In genomic region chrIV:9537500-9537899, ce11 we compare ENCODE assay signal across 1 worm cellular context.
TF ChIP-seq lines count a peak whose summit lies in the region.

No protein-coding gene starts in this region.

TF ChIP-seq in whole organism, L4 larva, 104 proteins besides CTCF, POLR2A, EP300 and RAD21 (continued from another document):
- TF ChIP-seq nhr-76 (tag; optimal IDR thresholded peaks at IDR 0.05; lab: Kevin White, UChicago) (no peak), zip-2 (tag; optimal IDR thresholded peaks at IDR 0.05; lab: Kevin White, UChicago) (no peak), lir-3 (tag; optimal IDR thresholded peaks at IDR 0.05; lab: Kevin White, UChicago) (no peak), Y105C5A.15 (GFP tag; IDR thresholded peaks at IDR 0.05; lab: Robert Waterston, UW) (no peak), duxl-1 (tag; optimal IDR thresholded peaks at IDR 0.05; lab: Kevin White, UChicago; ENCODE audit: poor library complexity) (no peak), aha-1 (tag; lab: Kevin White, UChicago) (no peak), nhr-48 (tag; optimal IDR thresholded peaks at IDR 0.05; lab: Kevin White, UChicago) (no peak), T26A8.4 (GFP tag; IDR thresholded peaks at IDR 0.05; lab: Robert Waterston, UW) (no peak), dmd-6 (GFP tag; IDR thresholded peaks at IDR 0.05; lab: Robert Waterston, UW) (peak; percentile 76), skn-1 (tag; optimal IDR thresholded peaks at IDR 0.05; lab: Kevin White, UChicago) (no peak), mep-1 (tag; optimal IDR thresholded peaks at IDR 0.05; lab: Kevin White, UChicago) (no peak), ztf-11 (tag; optimal IDR thresholded peaks at IDR 0.05; lab: Kevin White, UChicago) (no peak), lin-39 (tag; optimal IDR thresholded peaks at IDR 0.05; lab: Kevin White, UChicago) (no peak), lin-38 (GFP tag; IDR thresholded peaks at IDR 0.05; lab: Robert Waterston, UW) (no peak), mdl-1 (tag; optimal IDR thresholded peaks at IDR 0.05; lab: Kevin White, UChicago) (no peak), daf-12 (tag; optimal IDR thresholded peaks at IDR 0.05; lab: Kevin White, UChicago) (no peak), lin-1 (GFP tag; IDR thresholded peaks at IDR 0.05; lab: Robert Waterston, UW) (no peak), lin-13 (GFP tag; optimal IDR thresholded peaks at IDR 0.05; lab: Kevin White, UChicago) (no peak), gei-8 (GFP tag; optimal IDR thresholded peaks at IDR 0.05; lab: Kevin White, UChicago) (no peak), lim-7 (GFP tag; IDR thresholded peaks at IDR 0.05; lab: Robert Waterston, UW) (no peak), ztf-7 (tag; optimal IDR thresholded peaks at IDR 0.05; lab: Kevin White, UChicago) (no peak), mxl-3 (GFP tag; optimal IDR thresholded peaks at IDR 0.05; lab: Kevin White, UChicago) (no peak), nhr-237 (tag; optimal IDR thresholded peaks at IDR 0.05; lab: Kevin White, UChicago) (no peak), dve-1 (tag; optimal IDR thresholded peaks at IDR 0.05; lab: Kevin White, UChicago; ENCODE audit: insufficient read depth) (peak; percentile 44), hif-1 (tag; optimal IDR thresholded peaks at IDR 0.05; lab: Kevin White, UChicago) (no peak), zag-1 (tag; optimal IDR thresholded peaks at IDR 0.05; lab: Kevin White, UChicago) (no peak), F44E2.7 (GFP tag; IDR thresholded peaks at IDR 0.05; lab: Robert Waterston, UW) (no peak), nhr-28 (tag; optimal IDR thresholded peaks at IDR 0.05; lab: Kevin White, UChicago) (peak; percentile 25), ceh-28 (tag; optimal IDR thresholded peaks at IDR 0.05; lab: Kevin White, UChicago) (no peak), nhr-10 (tag; optimal IDR thresholded peaks at IDR 0.05; lab: Kevin White, UChicago) (no peak), php-3 (GFP tag; IDR thresholded peaks at IDR 0.05; lab: Robert Waterston, UW) (peak; percentile 60), daf-16 (GFP tag; optimal IDR thresholded peaks at IDR 0.05; lab: Kevin White, UChicago) (no peak), daf-16 (tag; optimal IDR thresholded peaks at IDR 0.05; lab: Kevin White, UChicago) (peak; percentile 28), nhr-102 (tag; optimal IDR thresholded peaks at IDR 0.05; lab: Kevin White, UChicago) (no peak)
